Worm (Caenorhabditis elegans) whole organism, midembryonic: ENCODE measurements around the gene fbxa-108.

ENCODE experiments used
- klf-2 ChIP-seq: fragments of 200-800 bp; sonication (Bioruptor generic); conservative IDR thresholded peaks from 2 replicates; pipeline ENCODE4 v1.3.6; 2022; ENCODE audit warnings: missing genetic modification reagents, missing genetic modification characterization, missing compliant biosample characterization
- ref-1 ChIP-seq: fragments of 200-800 bp; sonication (Bioruptor generic); conservative IDR thresholded peaks from 2 replicates; pipeline ENCODE4 v1.3.6; 2022; ENCODE audit warnings: missing genetic modification reagents, missing genetic modification characterization, missing compliant biosample characterization

DNA sequence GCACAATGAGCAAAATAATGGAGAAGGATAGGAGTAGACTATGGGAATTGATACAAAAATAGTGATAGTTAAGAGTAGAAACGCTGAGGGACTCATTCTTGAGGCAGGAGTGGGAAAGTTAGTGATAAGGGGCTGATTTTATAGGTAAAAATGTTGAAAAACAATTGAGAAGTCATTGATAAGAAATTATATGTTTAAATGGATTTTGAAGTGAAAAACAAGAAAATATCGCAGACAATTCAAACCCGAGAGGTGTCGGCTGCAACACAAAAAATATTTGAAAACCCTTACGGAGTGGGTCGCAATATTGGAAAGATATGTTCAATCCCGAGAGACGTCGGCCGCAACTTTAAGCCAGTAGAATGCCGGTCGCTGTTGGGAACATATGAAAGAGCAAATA is 37.6 kb upstream of the fbxa-108 start, which contains the start of gene spp-29:
- TF ChIP-seq klf-2 (no peak), ref-1 (GFP tag; lab: Robert Waterston, UW) (no peak)
